Fruit fly (Drosophila melanogaster): ENCODE results near the gene REPTOR.
A peak's percentile ranks its signal among the peaks of the same experiment; 100 is the strongest.

REPTOR gene

dm6 chr3R:24567427-24567771, 15.3 kb downstream of the REPTOR start (continued):
- TF ChIP-seq CG7839 (tag; optimal IDR thresholded peaks at IDR 0.05) (peak; percentile 90), bigmax (GFP tag; optimal IDR thresholded peaks at IDR 0.05) (no peak), MTF-1 (GFP tag; optimal IDR thresholded peaks at IDR 0.05; ENCODE audit: borderline replicate concordance) (peak; percentile 53), D19B (GFP tag; optimal IDR thresholded peaks at IDR 0.05) (peak; percentile 86), zen2 (GFP tag; IDR thresholded peaks at IDR 0.05; ENCODE audit: partially characterized antibody) (no peak), disco-r (GFP tag; optimal IDR thresholded peaks at IDR 0.05) (peak; percentile 85), ind (GFP tag; optimal IDR thresholded peaks at IDR 0.05) (peak; percentile 88), dm (GFP tag; optimal IDR thresholded peaks at IDR 0.05) (peak; percentile 72), slou (GFP tag; optimal IDR thresholded peaks at IDR 0.05) (peak; percentile 81), kay (GFP tag; optimal IDR thresholded peaks at IDR 0.05) (peak; percentile 67), Kr (GFP tag; optimal IDR thresholded peaks at IDR 0.05) (no peak), CG17359 (tag; optimal IDR thresholded peaks at IDR 0.05) (peak; percentile 82), CG1233 (GFP tag; optimal IDR thresholded peaks at IDR 0.05) (peak; percentile 82), H2.0 (GFP tag; IDR thresholded peaks at IDR 0.05) (peak; percentile 82), Dref (GFP tag; IDR thresholded peaks at IDR 0.05) (no peak), gsb (GFP tag; IDR thresholded peaks at IDR 0.05) (peak; percentile 86), yki (optimal IDR thresholded peaks at IDR 0.05) (no peak), eve (GFP tag; optimal IDR thresholded peaks at IDR 0.05) (peak in 1 of 2 experiments; percentile 92), CG14860 (GFP tag; IDR thresholded peaks at IDR 0.05; ENCODE audit: partially characterized antibody) (no peak), CG3726 (GFP tag; IDR thresholded peaks at IDR 0.05) (no peak), CG11723 (GFP tag; optimal IDR thresholded peaks at IDR 0.05) (peak; percentile 80), pum (GFP tag; optimal IDR thresholded peaks at IDR 0.05) (peak; percentile 87), ftz-f1 (GFP tag; optimal IDR thresholded peaks at IDR 0.05) (peak; percentile 5), C15 (GFP tag; IDR thresholded peaks at IDR 0.05) (peak; percentile 67; the same call in 1 of the 3 replicates), BEAF-32 (GFP tag; optimal IDR thresholded peaks at IDR 0.05) (no peak), CG3065 (GFP tag; optimal IDR thresholded peaks at IDR 0.05) (peak; percentile 62), ttk (GFP tag; IDR thresholded peaks at IDR 0.05) (peak; percentile 86), Gug (GFP tag; IDR thresholded peaks at IDR 0.05) (peak; percentile 88), Ets65A (GFP tag) (peak; percentile 98), org-1 (GFP tag; optimal IDR thresholded peaks at IDR 0.05) (peak; percentile 82), Taf1 (GFP tag; IDR thresholded peaks at IDR 0.05) (peak; percentile 71), CG4404 (GFP tag; IDR thresholded peaks at IDR 0.05) (peak; percentile 58; the same call in 1 of the 2 replicates), CG2875 (GFP tag; optimal IDR thresholded peaks at IDR 0.05) (peak; percentile 80), CG13296 (GFP tag; optimal IDR thresholded peaks at IDR 0.05) (peak; percentile 78), NC2α (GFP tag; optimal IDR thresholded peaks at IDR 0.05) (peak; percentile 79), crp (GFP tag; optimal IDR thresholded peaks at IDR 0.05) (peak in 1 of 2 experiments; percentile 30), crol (GFP tag; IDR thresholded peaks at IDR 0.05) (peak; percentile 24; the same call in 1 of the 2 replicates), CG13424 (tag; optimal IDR thresholded peaks at IDR 0.05) (peak; percentile 88), CG8478 (optimal IDR thresholded peaks at IDR 0.05) (no peak), stc (GFP tag; IDR thresholded peaks at IDR 0.05) (peak; percentile 87), nau (GFP tag; optimal IDR thresholded peaks at IDR 0.05) (peak; percentile 75), Nf-YA (GFP tag; IDR thresholded peaks at IDR 0.05) (peak; percentile 88), sisA (GFP tag; IDR thresholded peaks at IDR 0.05) (peak; percentile 90), CG9932 (GFP tag; IDR thresholded peaks at IDR 0.05) (no peak; the same call in none of the 2 replicates), Xrp1 (GFP tag; IDR thresholded peaks at IDR 0.05) (peak; percentile 88), tgo (GFP tag; IDR thresholded peaks at IDR 0.05) (peak; percentile 91), fd3F (GFP tag; optimal IDR thresholded peaks at IDR 0.05) (peak; percentile 75), Awh (GFP tag; IDR thresholded peaks at IDR 0.05) (peak; percentile 81), grn (GFP tag; optimal IDR thresholded peaks at IDR 0.05) (peak; percentile 40), Dp (GFP tag; optimal IDR thresholded peaks at IDR 0.05) (no peak), dysf (GFP tag; IDR thresholded peaks at IDR 0.05) (peak; percentile 92), TFAM (GFP tag; optimal IDR thresholded peaks at IDR 0.05) (no peak), ap (GFP tag; IDR thresholded peaks at IDR 0.05) (peak; percentile 90)
